Worm (Caenorhabditis elegans): ENCODE measurements around the gene nsy-7.

- no peak for TF ChIP-seq tra-4 (tag; optimal IDR thresholded peaks at IDR 0.05)
- no peak for TF ChIP-seq ama-1 (optimal IDR thresholded peaks at IDR 0.05)
- TF ChIP-seq hmbx-1 (tag; optimal IDR thresholded peaks at IDR 0.05): no peak
- TF ChIP-seq pes-1 (GFP tag; IDR thresholded peaks at IDR 0.05): no peak
- TF ChIP-seq ceh-36 (tag; optimal IDR thresholded peaks at IDR 0.05): no peak
These were observed 41.0 kb upstream of the nsy-7 start for ce11 chrIV:8127430-8127829.

Data from whole organism, early embryonic.